Fruit fly (Drosophila melanogaster) whole organism, adult: ENCODE measurements around the gene akirin.

ENCODE experiments used
- CG12768 ChIP-seq: fragments of 200-800 bp; sonication (Bioruptor generic); optimal IDR thresholded peaks from 2 replicates; lab custom pipeline; 2017; ENCODE audit warnings: missing biosample characterization, missing genetic modification characterization, mild to moderate bottlenecking, moderate library complexity, missing genetic modification reagents
- CG1620 ChIP-seq: fragments of 200-800 bp; sonication (Bioruptor generic); optimal IDR thresholded peaks from 2 replicates; lab custom pipeline; 2016; ENCODE audit warnings: missing biosample characterization, missing genetic modification characterization
- CG7101 ChIP-seq: fragments of 200-800 bp; sonication (Bioruptor generic); optimal IDR thresholded peaks from 2 replicates; lab custom pipeline; 2018; ENCODE audit warnings: missing biosample characterization, mild to moderate bottlenecking, missing genetic modification characterization, moderate library complexity
- ovo ChIP-seq: fragments of 200-800 bp; sonication (Bioruptor generic); optimal IDR thresholded peaks from 2 replicates; lab custom pipeline; 2016; ENCODE audit warnings: missing biosample characterization, missing genetic modification characterization

DNA sequence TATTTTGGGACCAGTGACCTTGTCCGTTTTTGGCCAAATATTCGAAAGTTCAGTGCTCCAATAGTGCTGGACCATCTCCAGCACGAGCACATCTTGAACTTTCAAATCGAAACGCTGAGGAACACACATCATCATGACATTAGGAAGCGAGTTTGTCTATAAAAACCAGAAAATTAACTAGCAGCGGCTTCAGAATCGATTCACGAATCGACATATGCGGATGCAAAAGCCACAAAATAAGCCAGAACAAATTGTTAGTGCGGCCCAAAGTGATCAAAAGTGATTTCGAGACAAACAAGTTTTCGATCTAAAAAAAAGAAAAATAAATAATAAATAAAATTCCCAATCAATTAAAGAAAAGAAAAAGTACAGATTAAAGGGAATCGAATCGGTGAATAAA lies 20.8 kb downstream of the akirin start, which contains the start of gene CG8563:
- TF ChIP-seq ovo (GFP tag; lab: Kevin White, UChicago) (no peak), CG7101 (tag; lab: Kevin White, UChicago) (no peak), CG1620 (no peak), CG12768 (GFP tag; lab: Kevin White, UChicago) (no peak)
